Fruit fly (Drosophila melanogaster) whole organism, embryonic: ENCODE data around the gene HP5.

Experiments
- Asciz ChIP-seq: fragments of 200-800 bp; sonication (Bioruptor generic); optimal IDR thresholded peaks from 2 replicates; lab custom pipeline; 2017; ENCODE audit warnings: missing biosample characterization, mild to moderate bottlenecking, missing genetic modification characterization, missing genetic modification reagents
- Awh ChIP-seq: fragments of 200-800 bp; sonication (Bioruptor generic); IDR thresholded peaks from 2 replicates; pipeline ENCODE4, ENCODE4 v1.3.6; 2022; ENCODE audit warnings: missing biosample characterization, missing genetic modification characterization
- B-H1 ChIP-seq: fragments of 200-800 bp; sonication (Bioruptor generic); IDR thresholded peaks from 3 replicates; pipeline ENCODE4 v1.3.6; 2022; ENCODE audit warnings: missing biosample characterization, missing genetic modification characterization
- C15 ChIP-seq: fragments of 200-800 bp; sonication (Bioruptor generic); IDR thresholded peaks from 3 replicates; pipeline ENCODE4 v1.3.6; 2022; ENCODE audit warnings: missing biosample characterization, missing genetic modification characterization
- CG10147 ChIP-seq: fragments of 200-800 bp; sonication (Bioruptor generic); optimal IDR thresholded peaks from 2 replicates; lab custom pipeline; 2019; ENCODE audit warnings: missing biosample characterization, mild to moderate bottlenecking, missing genetic modification characterization, moderate library complexity
- CG10979 ChIP-seq: fragments of 200-800 bp; sonication (Bioruptor generic); optimal IDR thresholded peaks from 2 replicates; lab custom pipeline; 2018; ENCODE audit warnings: missing biosample characterization, mild to moderate bottlenecking, missing genetic modification characterization, moderate library complexity
- CG13894 ChIP-seq: fragments of 200-800 bp; sonication (Bioruptor generic); optimal IDR thresholded peaks from 3 replicates; lab custom pipeline; 2018; ENCODE audit warnings: missing biosample characterization, mild to moderate bottlenecking, missing genetic modification characterization, moderate library complexity
- CG14441 ChIP-seq: fragments of 200-800 bp; sonication (Bioruptor generic); IDR thresholded peaks from 2 replicates; pipeline ENCODE4 v1.3.6; 2022; ENCODE audit warnings: missing biosample characterization, missing genetic modification characterization
- CG16779 ChIP-seq: fragments of 200-800 bp; sonication (Bioruptor generic); IDR thresholded peaks from 2 replicates; pipeline ENCODE4 v1.3.6; 2022; ENCODE audit warnings: missing biosample characterization, missing genetic modification characterization
- CG16815 ChIP-seq: fragments of 200-800 bp; sonication (Bioruptor generic); optimal IDR thresholded peaks from 3 replicates; lab custom pipeline; 2017; ENCODE audit warnings: missing biosample characterization, mild to moderate bottlenecking, missing genetic modification characterization
- CG2116 ChIP-seq: fragments of 200-800 bp; sonication (Bioruptor generic); optimal IDR thresholded peaks from 3 replicates; lab custom pipeline; 2018; ENCODE audit warnings: missing biosample characterization, mild to moderate bottlenecking, missing genetic modification characterization
- CG2129 ChIP-seq: fragments of 200-800 bp; sonication (Bioruptor generic); IDR thresholded peaks from 2 replicates; pipeline ENCODE4 v1.3.6; 2022; ENCODE audit warnings: missing biosample characterization, missing genetic modification characterization; ENCODE audit not compliant: partially characterized antibody
- CG2202 ChIP-seq: fragments of 200-800 bp; sonication (Bioruptor generic); optimal IDR thresholded peaks from 2 replicates; lab custom pipeline; 2018; ENCODE audit warnings: missing biosample characterization, mild to moderate bottlenecking, missing genetic modification characterization
- CG31365 ChIP-seq: fragments of 200-800 bp; sonication (Bioruptor generic); optimal IDR thresholded peaks from 2 replicates; lab custom pipeline; 2018; ENCODE audit warnings: missing biosample characterization, mild to moderate bottlenecking, missing genetic modification characterization
- CG31388 ChIP-seq: fragments of 200-800 bp; sonication (Bioruptor generic); optimal IDR thresholded peaks from 2 replicates; lab custom pipeline; 2016; ENCODE audit warnings: missing biosample characterization, missing genetic modification characterization
- CG34422 ChIP-seq: fragments of 200-800 bp; sonication (Bioruptor generic); IDR thresholded peaks from 3 replicates; pipeline ENCODE4 v1.3.6; 2022; ENCODE audit warnings: missing biosample characterization, missing genetic modification characterization
- CG43689 ChIP-seq: fragments of 200-800 bp; sonication (Bioruptor generic); IDR thresholded peaks from 2 replicates; pipeline ENCODE4 v1.3.6; 2022; ENCODE audit warnings: missing biosample characterization, missing genetic modification characterization
- CG5180 ChIP-seq: fragments of 200-800 bp; sonication (Bioruptor generic); optimal IDR thresholded peaks from 3 replicates; lab custom pipeline; 2017; ENCODE audit warnings: missing biosample characterization, missing genetic modification characterization, mild to moderate bottlenecking, moderate library complexity, missing genetic modification reagents
- CG6654 ChIP-seq: fragments of 200-800 bp; sonication (Bioruptor generic); optimal IDR thresholded peaks from 2 replicates; lab custom pipeline; 2017; ENCODE audit warnings: missing biosample characterization, mild to moderate bottlenecking, missing genetic modification characterization
- CG6689 ChIP-seq: fragments of 200-800 bp; sonication (Bioruptor generic); IDR thresholded peaks from 2 replicates; pipeline ENCODE4 v1.3.6; 2022; ENCODE audit warnings: missing biosample characterization, missing genetic modification characterization
- CG6813 ChIP-seq: fragments of 200-800 bp; sonication (Bioruptor generic); optimal IDR thresholded peaks from 2 replicates; lab custom pipeline; 2017; ENCODE audit warnings: missing biosample characterization, missing genetic modification characterization, mild to moderate bottlenecking, moderate library complexity, missing genetic modification reagents
- Dad ChIP-seq: fragments of 200-800 bp; sonication (Bioruptor generic); optimal IDR thresholded peaks from 3 replicates; lab custom pipeline; 2016; ENCODE audit warnings: missing biosample characterization, missing genetic modification characterization
- Dref ChIP-seq: fragments of 200-800 bp; sonication (Bioruptor generic); IDR thresholded peaks from 2 replicates; pipeline ENCODE4 v1.3.6; 2022; ENCODE audit warnings: missing biosample characterization, missing genetic modification characterization
- Ets65A ChIP-seq: fragments of 200-800 bp; sonication (Bioruptor generic); peaks from one replicate; lab custom pipeline; 2016; ENCODE audit warnings: missing biosample characterization, missing genetic modification characterization
- Fer2 ChIP-seq: fragments of 200-800 bp; sonication (Bioruptor generic); optimal IDR thresholded peaks from 2 replicates; lab custom pipeline; 2018; ENCODE audit warnings: missing biosample characterization, mild to moderate bottlenecking, missing genetic modification characterization, moderate library complexity
- HmgD ChIP-seq: fragments of 200-800 bp; sonication (Bioruptor generic); optimal IDR thresholded peaks from 3 replicates; lab custom pipeline; 2016; ENCODE audit warnings: missing biosample characterization, missing genetic modification characterization
- Lim3 ChIP-seq: fragments of 200-800 bp; sonication (Bioruptor generic); IDR thresholded peaks from 2 replicates; pipeline ENCODE4 v1.3.6; 2022; ENCODE audit warnings: missing biosample characterization, missing genetic modification characterization
- NK7.1 ChIP-seq: fragments of 200-800 bp; sonication (Bioruptor generic); optimal IDR thresholded peaks from 3 replicates; lab custom pipeline; 2016; ENCODE audit warnings: missing biosample characterization, missing genetic modification characterization
- Nf-YA ChIP-seq: fragments of 200-800 bp; sonication (Bioruptor generic); IDR thresholded peaks from 2 replicates; pipeline ENCODE4 v1.3.6; 2022; ENCODE audit warnings: missing biosample characterization, missing genetic modification characterization
- Opbp ChIP-seq: fragments of 200-800 bp; sonication (Bioruptor generic); IDR thresholded peaks from 3 replicates; pipeline ENCODE4 v1.3.6; 2022; ENCODE audit warnings: missing biosample characterization, missing genetic modification characterization; ENCODE audit not compliant: partially characterized antibody
- Sry-δ ChIP-seq: fragments of 200-800 bp; sonication (Bioruptor generic); optimal IDR thresholded peaks from 2 replicates; lab custom pipeline; 2016; ENCODE audit warnings: missing biosample characterization, missing genetic modification characterization
- btn ChIP-seq: fragments of 200-800 bp; sonication (Bioruptor generic); optimal IDR thresholded peaks from 2 replicates; lab custom pipeline; 2016; ENCODE audit warnings: missing biosample characterization, missing genetic modification characterization
- cato ChIP-seq: fragments of 200-800 bp; sonication (Bioruptor generic); optimal IDR thresholded peaks from 2 replicates; lab custom pipeline; 2016; ENCODE audit warnings: missing biosample characterization, missing genetic modification characterization, borderline replicate concordance
- emc ChIP-seq: fragments of 200-800 bp; sonication (Bioruptor generic); optimal IDR thresholded peaks from 2 replicates; lab custom pipeline; 2016; ENCODE audit warnings: missing biosample characterization, missing genetic modification characterization
- eyg ChIP-seq: fragments of 200-800 bp; sonication (Bioruptor generic); optimal IDR thresholded peaks from 3 replicates; lab custom pipeline; 2016; ENCODE audit warnings: missing biosample characterization, missing genetic modification characterization
- gcm2 ChIP-seq: fragments of 200-800 bp; sonication (Bioruptor generic); optimal IDR thresholded peaks from 2 replicates; lab custom pipeline; 2016; ENCODE audit warnings: missing biosample characterization, missing genetic modification characterization
- gsb-n ChIP-seq: fragments of 200-800 bp; sonication (Bioruptor generic); optimal IDR thresholded peaks from 3 replicates; lab custom pipeline; 2018; ENCODE audit warnings: missing biosample characterization, mild to moderate bottlenecking, missing genetic modification characterization
- inv ChIP-seq: fragments of 200-800 bp; sonication (Bioruptor generic); IDR thresholded peaks from 2 replicates; pipeline ENCODE4 v1.3.6; 2022; ENCODE audit warnings: missing biosample characterization, missing genetic modification characterization; ENCODE audit not compliant: partially characterized antibody
- jumu ChIP-seq: fragments of 200-800 bp; sonication (Bioruptor generic); optimal IDR thresholded peaks from 3 replicates; lab custom pipeline; 2016; ENCODE audit warnings: missing biosample characterization, missing genetic modification characterization
- mirr ChIP-seq: fragments of 200-800 bp; sonication (Bioruptor generic); optimal IDR thresholded peaks from 3 replicates; lab custom pipeline; 2018; ENCODE audit warnings: missing biosample characterization, mild to moderate bottlenecking, missing genetic modification characterization
- nau ChIP-seq: fragments of 200-800 bp; sonication (Bioruptor generic); optimal IDR thresholded peaks from 3 replicates; lab custom pipeline; 2017; ENCODE audit warnings: missing biosample characterization, mild to moderate bottlenecking, missing genetic modification characterization, missing genetic modification reagents
- peb ChIP-seq: fragments of 200-800 bp; sonication (Bioruptor generic); IDR thresholded peaks from 2 replicates; pipeline ENCODE4 v1.3.6; 2022; ENCODE audit warnings: missing biosample characterization, missing genetic modification characterization
- pfk ChIP-seq: fragments of 200-800 bp; sonication (Bioruptor generic); optimal IDR thresholded peaks from 2 replicates; lab custom pipeline; 2018; ENCODE audit warnings: missing biosample characterization, mild to moderate bottlenecking, missing genetic modification characterization, moderate library complexity
- pita ChIP-seq: fragments of 200-800 bp; sonication (Bioruptor generic); optimal IDR thresholded peaks from 2 replicates; lab custom pipeline; 2017; ENCODE audit warnings: missing biosample characterization, mild to moderate bottlenecking, missing genetic modification characterization
- repo ChIP-seq: fragments of 200-800 bp; sonication (Bioruptor generic); optimal IDR thresholded peaks from 2 replicates; lab custom pipeline; 2016; ENCODE audit warnings: missing biosample characterization, missing genetic modification characterization
- slou ChIP-seq: fragments of 200-800 bp; sonication (Bioruptor generic); optimal IDR thresholded peaks from 3 replicates; lab custom pipeline; 2016; ENCODE audit warnings: missing biosample characterization, missing genetic modification characterization
- sqz ChIP-seq: fragments of 200-800 bp; sonication (Bioruptor generic); optimal IDR thresholded peaks from 3 replicates; lab custom pipeline; 2018; ENCODE audit warnings: missing biosample characterization, mild to moderate bottlenecking, missing genetic modification characterization
- stwl ChIP-seq: fragments of 200-800 bp; sonication (Bioruptor generic); optimal IDR thresholded peaks from 3 replicates; lab custom pipeline; 2018; ENCODE audit warnings: missing biosample characterization, mild to moderate bottlenecking, missing genetic modification characterization, moderate library complexity
- sug ChIP-seq: fragments of 200-800 bp; optimal IDR thresholded peaks from 2 replicates; lab custom pipeline; 2019; ENCODE audit warnings: missing biosample characterization, mild to moderate bottlenecking, missing genetic modification characterization, moderate library complexity
- vfl ChIP-seq: fragments of 200-800 bp; sonication (Bioruptor generic); optimal IDR thresholded peaks from 2 replicates; lab custom pipeline; 2016; ENCODE audit warnings: missing biosample characterization, missing genetic modification characterization

Gene HP5

dm6 chrX:11452846-11453391 is 1.7 kb upstream of the HP5 start (continued):
- TF ChIP-seq inv (GFP tag; lab: Robert Waterston, UW) = no peak
- TF ChIP-seq peb = peak; percentile 91
- TF ChIP-seq repo = peak; percentile 30
- TF ChIP-seq CG43689 (GFP tag; lab: Robert Waterston, UW) = peak; percentile 45; the same call in 1 of the 2 replicates
- TF ChIP-seq Lim3 (GFP tag; lab: Robert Waterston, UW) = peak; percentile 57; the same call in 1 of the 2 replicates
- TF ChIP-seq CG2116 (GFP tag; lab: Kevin White, UChicago) = no peak
- no peak for TF ChIP-seq sqz (GFP tag; lab: Kevin White, UChicago)
- peak; percentile 82 for TF ChIP-seq B-H1 (GFP tag; lab: Robert Waterston, UW)
- TF ChIP-seq gsb-n (tag; lab: Kevin White, UChicago) = peak; percentile 66
- peak; percentile 2 for TF ChIP-seq CG6654 (GFP tag; lab: Kevin White, UChicago)
- TF ChIP-seq slou (GFP tag; lab: Kevin White, UChicago) = peak; percentile 53
- TF ChIP-seq CG6689 (GFP tag; lab: Robert Waterston, UW) = peak; percentile 83
- TF ChIP-seq CG14441 (GFP tag; lab: Robert Waterston, UW) = peak; percentile 85
- TF ChIP-seq vfl (GFP tag; lab: Kevin White, UChicago) = peak; percentile 57
- TF ChIP-seq mirr (GFP tag; lab: Kevin White, UChicago) = no peak
- TF ChIP-seq Fer2 (tag; lab: Kevin White, UChicago) = no peak
- TF ChIP-seq CG10147 = peak; percentile 56
- no peak for TF ChIP-seq pfk (GFP tag; lab: Kevin White, UChicago)
- no peak for TF ChIP-seq Dref
- peak; percentile 65 for TF ChIP-seq eyg (GFP tag; lab: Kevin White, UChicago)
- TF ChIP-seq Awh (GFP tag; lab: Robert Waterston, UW) = peak; percentile 86
- no peak for TF ChIP-seq Sry-δ
- TF ChIP-seq stwl (tag; lab: Kevin White, UChicago) = peak; percentile 57
- TF ChIP-seq cato (GFP tag; lab: Kevin White, UChicago) = no peak
- peak; percentile 53 for TF ChIP-seq btn (GFP tag; lab: Kevin White, UChicago)
- TF ChIP-seq gcm2 (GFP tag; lab: Kevin White, UChicago) = no peak
- peak; percentile 86 for TF ChIP-seq Dad (GFP tag; lab: Kevin White, UChicago)
- peak; percentile 37 for TF ChIP-seq CG16815 (GFP tag; lab: Kevin White, UChicago)
- TF ChIP-seq jumu (GFP tag; lab: Kevin White, UChicago) = peak; percentile 88
- TF ChIP-seq pita (GFP tag; lab: Kevin White, UChicago) = no peak
- peak; percentile 14 for TF ChIP-seq sug (tag; lab: Kevin White, UChicago)
- TF ChIP-seq HmgD = no peak
- TF ChIP-seq CG31388 (GFP tag; lab: Kevin White, UChicago) = no peak
- no peak for TF ChIP-seq Opbp
- no peak for TF ChIP-seq emc (GFP tag; lab: Kevin White, UChicago)
- peak; percentile 88 for TF ChIP-seq CG34422
- TF ChIP-seq CG2202 = peak; percentile 63
- TF ChIP-seq CG31365 (tag; lab: Kevin White, UChicago) = peak; percentile 34
- TF ChIP-seq Asciz = peak; percentile 57
- peak; percentile 95 for TF ChIP-seq Ets65A (GFP tag; lab: Kevin White, UChicago)
- TF ChIP-seq CG6813 = peak; percentile 73
- peak; percentile 38 for TF ChIP-seq CG13894 (tag; lab: Kevin White, UChicago)
- peak; percentile 43; the same call in 1 of the 2 replicates for TF ChIP-seq CG16779 (GFP tag; lab: Robert Waterston, UW)
- peak; percentile 55 for TF ChIP-seq nau
- TF ChIP-seq CG10979 (tag; lab: Kevin White, UChicago) = peak; percentile 66
- TF ChIP-seq C15 (GFP tag; lab: Robert Waterston, UW) = peak; percentile 74; the same call in 2 of the 3 replicates
- peak; percentile 52; the same call in 1 of the 2 replicates for TF ChIP-seq Nf-YA (GFP tag; lab: Robert Waterston, UW)
- TF ChIP-seq CG2129 (GFP tag; lab: Robert Waterston, UW) = no peak
- peak; percentile 68 for TF ChIP-seq NK7.1 (GFP tag; lab: Kevin White, UChicago)
- TF ChIP-seq CG5180 = peak; percentile 46
